Fruit fly (Drosophila melanogaster): ENCODE data around the gene CG4829.

Gene CG4829

DNA sequence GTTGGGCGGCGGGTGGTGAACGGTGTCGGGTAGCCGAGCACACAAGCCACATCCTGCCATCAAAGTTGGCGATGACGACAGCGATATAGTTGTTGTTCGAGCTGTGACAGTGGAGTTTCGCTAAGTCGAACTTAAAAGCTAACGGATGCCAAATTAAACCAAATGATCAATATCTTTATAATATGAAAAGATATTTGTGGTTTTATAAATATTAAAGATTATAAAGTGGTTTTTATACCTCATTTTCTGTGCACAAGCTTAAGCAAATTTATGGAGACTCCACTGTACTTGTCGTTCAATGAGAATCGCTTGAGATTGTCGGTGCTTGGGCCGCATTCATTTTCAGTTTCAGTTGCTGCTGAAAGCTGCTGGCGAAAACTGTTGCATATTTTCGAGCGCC lies 10.6 kb downstream of the CG4829 start (continued):
- TF ChIP-seq CG2678 (tag; optimal IDR thresholded peaks at IDR 0.05): peak; percentile 70
- no peak for TF ChIP-seq sug (tag; optimal IDR thresholded peaks at IDR 0.05)
- TF ChIP-seq ftz-f1 (GFP tag; optimal IDR thresholded peaks at IDR 0.05): no peak
- TF ChIP-seq Stat92E (GFP tag; optimal IDR thresholded peaks at IDR 0.05): no peak
- peak; percentile 57 for TF ChIP-seq az2 (GFP tag; optimal IDR thresholded peaks at IDR 0.05)
- 0 out of 2 replicates have a peak, but pooled peaks have one; percentile 32 for TF ChIP-seq ranshi (GFP tag; IDR thresholded peaks at IDR 0.05)
- TF ChIP-seq chn (GFP tag; optimal IDR thresholded peaks at IDR 0.05): no peak
- TF ChIP-seq CG34376 (GFP tag; optimal IDR thresholded peaks at IDR 0.05): no peak
- TF ChIP-seq vnd (GFP tag; IDR thresholded peaks at IDR 0.05; ENCODE audit: partially characterized antibody): no peak
- TF ChIP-seq CG10267 (tag; optimal IDR thresholded peaks at IDR 0.05): peak; percentile 27
- peak; percentile 15 for TF ChIP-seq Hsf (GFP tag; optimal IDR thresholded peaks at IDR 0.05)
- TF ChIP-seq Hr39 (optimal IDR thresholded peaks at IDR 0.05): no peak
- TF ChIP-seq Atf3 (GFP tag; optimal IDR thresholded peaks at IDR 0.05): no peak
- no peak for TF ChIP-seq Side (GFP tag; optimal IDR thresholded peaks at IDR 0.05)
- TF ChIP-seq dm (GFP tag; optimal IDR thresholded peaks at IDR 0.05): no peak
- no peak for TF ChIP-seq CG10565 (GFP tag; optimal IDR thresholded peaks at IDR 0.05)
- TF ChIP-seq CG8281 (tag; optimal IDR thresholded peaks at IDR 0.05): no peak
- TF ChIP-seq CG17912 (GFP tag; optimal IDR thresholded peaks at IDR 0.05): no peak
- peak; percentile 78 for TF ChIP-seq Sox102F (GFP tag; optimal IDR thresholded peaks at IDR 0.05)
- no peak for TF ChIP-seq CG7271 (tag; optimal IDR thresholded peaks at IDR 0.05)
- no peak for TF ChIP-seq CG3838 (GFP tag; optimal IDR thresholded peaks at IDR 0.05)
- TF ChIP-seq pfk (GFP tag; optimal IDR thresholded peaks at IDR 0.05): no peak
- peak; percentile 63; the same call in 1 of the 2 replicates for TF ChIP-seq Ada2b (GFP tag; IDR thresholded peaks at IDR 0.05)
- TF ChIP-seq cato (GFP tag; optimal IDR thresholded peaks at IDR 0.05; ENCODE audit: borderline replicate concordance): no peak
- TF ChIP-seq Lhr (GFP tag; optimal IDR thresholded peaks at IDR 0.05): no peak
- TF ChIP-seq CG31224 (GFP tag; IDR thresholded peaks at IDR 0.05): no peak
- TF ChIP-seq crc (GFP tag; optimal IDR thresholded peaks at IDR 0.05): no peak
- peak; percentile 41 for TF ChIP-seq bcd (GFP tag; optimal IDR thresholded peaks at IDR 0.05)
- TF ChIP-seq stwl (tag; optimal IDR thresholded peaks at IDR 0.05): no peak
- no peak for TF ChIP-seq CG3726 (GFP tag; IDR thresholded peaks at IDR 0.05)
- no peak for TF ChIP-seq CrebB (tag; optimal IDR thresholded peaks at IDR 0.05)
- TF ChIP-seq al (GFP tag; IDR thresholded peaks at IDR 0.05): no peak
- TF ChIP-seq CG2129 (GFP tag; IDR thresholded peaks at IDR 0.05; ENCODE audit: partially characterized antibody): no peak
- TF ChIP-seq D19A (tag; optimal IDR thresholded peaks at IDR 0.05): peak; percentile 37
- TF ChIP-seq CG1647 (GFP tag; optimal IDR thresholded peaks at IDR 0.05): no peak
- 0 out of 3 replicates have a peak, but pooled peaks have one; percentile 34 for TF ChIP-seq Mrtf (GFP tag; IDR thresholded peaks at IDR 0.05)
- TF ChIP-seq CG16815 (GFP tag; optimal IDR thresholded peaks at IDR 0.05): peak; percentile 5
- peak; percentile 53 for TF ChIP-seq Ssrp (tag; optimal IDR thresholded peaks at IDR 0.05)
- peak; percentile 50; the same call in 2 of the 3 replicates for TF ChIP-seq tgo (GFP tag; IDR thresholded peaks at IDR 0.05)
- no peak for TF ChIP-seq emc (GFP tag; optimal IDR thresholded peaks at IDR 0.05)
- TF ChIP-seq CG4617 (GFP tag; optimal IDR thresholded peaks at IDR 0.05; ENCODE audit: borderline replicate concordance): no peak
- no peak for TF ChIP-seq CG1832 (GFP tag; optimal IDR thresholded peaks at IDR 0.05)
- peak; percentile 52 for TF ChIP-seq Aef1 (GFP tag; IDR thresholded peaks at IDR 0.05)
- peak; percentile 74 for TF ChIP-seq gem (tag; optimal IDR thresholded peaks at IDR 0.05)
- TF ChIP-seq CG13287 (GFP tag; IDR thresholded peaks at IDR 0.05; ENCODE audit: partially characterized antibody): no peak
- peak; percentile 11 for TF ChIP-seq Chrac-16 (GFP tag; optimal IDR thresholded peaks at IDR 0.05)
- TF ChIP-seq NC2β (GFP tag; optimal IDR thresholded peaks at IDR 0.05): no peak
- TF ChIP-seq insv (GFP tag; optimal IDR thresholded peaks at IDR 0.05): no peak
- no peak for TF ChIP-seq sens-2 (GFP tag; IDR thresholded peaks at IDR 0.05)
- TF ChIP-seq CG10979 (tag; optimal IDR thresholded peaks at IDR 0.05): peak; percentile 57
- no peak for TF ChIP-seq CTCF (GFP tag; optimal IDR thresholded peaks at IDR 0.05)
- TF ChIP-seq Oli (tag; optimal IDR thresholded peaks at IDR 0.05): peak; percentile 52

Measured in whole organism, embryonic.